Fruit fly (Drosophila melanogaster): ENCODE measurements around the gene CG43078.

- TF ChIP-seq CG6276 (GFP tag; optimal IDR thresholded peaks at IDR 0.05) (no peak), OdsH (GFP tag; optimal IDR thresholded peaks at IDR 0.05) (no peak)
Observed at dm6 chr3L:8579513-8579912, 2.9 kb downstream of the CG43078 start.

Data from whole organism, prepupa.